Fruit fly (Drosophila melanogaster) whole organism, wandering third instar larva: ENCODE results near the gene CG13062.

Experiments used
- CG9705 ChIP-seq: fragments of 200-800 bp; sonication (Bioruptor generic); optimal IDR thresholded peaks from 2 replicates; lab custom pipeline; 2018; ENCODE audit warnings: missing biosample characterization, mild to moderate bottlenecking, missing genetic modification characterization
- Hr78 ChIP-seq: fragments of >200 bp; optimal IDR thresholded peaks from 2 replicates; lab custom pipeline; 2017; ENCODE audit warnings: missing biosample characterization, missing genetic modification characterization
- Hr83 ChIP-seq: fragments of 200-300 bp; sonication (Bioruptor generic); optimal IDR thresholded peaks from 2 replicates; lab custom pipeline; 2016; ENCODE audit warnings: missing biosample characterization, mild to moderate bottlenecking, missing genetic modification characterization, moderate library complexity; ENCODE audit not compliant: poor library complexity, severe bottlenecking
- Myc ChIP-seq: fragments of >200 bp; optimal IDR thresholded peaks from 2 replicates; lab custom pipeline; 2017
- OdsH ChIP-seq: fragments of 200-800 bp; sonication (Bioruptor generic); optimal IDR thresholded peaks from 2 replicates; lab custom pipeline; 2016; ENCODE audit warnings: missing biosample characterization, mild to moderate bottlenecking, missing genetic modification characterization
- Rel ChIP-seq, 2 experiments: fragments of 200-800 bp; sonication (Bioruptor generic) in 1 of 2; optimal IDR thresholded peaks; 2 replicates in 1 of 2; 3 replicates in 1 of 2; lab custom pipeline; 2016 to 2019; ENCODE audit warnings: mild to moderate bottlenecking in 2 of 2, missing biosample characterization in 2 of 2, missing genetic modification characterization in 2 of 2, moderate library complexity in 1 of 2
- Sp1 ChIP-seq: fragments of 200-800 bp; sonication (Bioruptor generic); optimal IDR thresholded peaks from 3 replicates; lab custom pipeline; 2019; ENCODE audit warnings: missing biosample characterization, mild to moderate bottlenecking, missing genetic modification characterization, moderate library complexity
- br ChIP-seq: fragments of 200-800 bp; sonication (Bioruptor generic); optimal IDR thresholded peaks from 2 replicates; lab custom pipeline; 2016; ENCODE audit warnings: missing biosample characterization, missing genetic modification characterization
- brk ChIP-seq: fragments of 200-800 bp; sonication (Bioruptor generic); optimal IDR thresholded peaks from 2 replicates; lab custom pipeline; 2016; ENCODE audit warnings: missing biosample characterization, mild to moderate bottlenecking, missing genetic modification characterization
- ey ChIP-seq: fragments of 200-800 bp; sonication (Bioruptor generic); optimal IDR thresholded peaks from 2 replicates; lab custom pipeline; 2016; ENCODE audit warnings: missing biosample characterization, missing genetic modification characterization
- h ChIP-seq: fragments of 200-800 bp; sonication (Bioruptor generic); optimal IDR thresholded peaks from 3 replicates; lab custom pipeline; 2016; ENCODE audit warnings: missing biosample characterization, mild to moderate bottlenecking, missing genetic modification characterization
- rgr ChIP-seq: fragments of 200-800 bp; sonication (Bioruptor generic); optimal IDR thresholded peaks from 3 replicates; lab custom pipeline; 2016; ENCODE audit warnings: missing biosample characterization, mild to moderate bottlenecking, missing genetic modification characterization
- tai ChIP-seq: sonication (Bioruptor generic); optimal IDR thresholded peaks from 2 replicates; lab custom pipeline; 2016; ENCODE audit warnings: missing biosample characterization, missing genetic modification characterization

- TF ChIP-seq Rel (GFP tag; optimal IDR thresholded peaks at IDR 0.05; lab: Kevin White, UChicago), result no peak
- no peak for TF ChIP-seq Rel (tag; optimal IDR thresholded peaks at IDR 0.05; lab: Kevin White, UChicago)
- TF ChIP-seq CG9705 (GFP tag; lab: Kevin White, UChicago), result no peak
- no peak for TF ChIP-seq ey (GFP tag; lab: Kevin White, UChicago)
- no peak for TF ChIP-seq brk (GFP tag; lab: Kevin White, UChicago)
- TF ChIP-seq rgr (GFP tag; lab: Kevin White, UChicago), result no peak
- TF ChIP-seq Hr83 (GFP tag; lab: Kevin White, UChicago), result no peak
- TF ChIP-seq Myc, result no peak
- no peak for TF ChIP-seq br (GFP tag; lab: Kevin White, UChicago)
- TF ChIP-seq tai (GFP tag; lab: Kevin White, UChicago), result no peak
- TF ChIP-seq OdsH (GFP tag; lab: Kevin White, UChicago), result no peak
- TF ChIP-seq Sp1 (GFP tag; lab: Kevin White, UChicago), result no peak
- TF ChIP-seq Hr78 (GFP tag; lab: Kevin White, UChicago), result no peak
- TF ChIP-seq h (GFP tag; lab: Kevin White, UChicago), result no peak
Observed at dm6 chr3L:16364599-16364998, 50.5 kb downstream of the CG13062 start, which contains the start of gene Cpr72Eb.
